Worm (Caenorhabditis elegans): ENCODE measurements around the gene sec-3.

Gene sec-3

DNA sequence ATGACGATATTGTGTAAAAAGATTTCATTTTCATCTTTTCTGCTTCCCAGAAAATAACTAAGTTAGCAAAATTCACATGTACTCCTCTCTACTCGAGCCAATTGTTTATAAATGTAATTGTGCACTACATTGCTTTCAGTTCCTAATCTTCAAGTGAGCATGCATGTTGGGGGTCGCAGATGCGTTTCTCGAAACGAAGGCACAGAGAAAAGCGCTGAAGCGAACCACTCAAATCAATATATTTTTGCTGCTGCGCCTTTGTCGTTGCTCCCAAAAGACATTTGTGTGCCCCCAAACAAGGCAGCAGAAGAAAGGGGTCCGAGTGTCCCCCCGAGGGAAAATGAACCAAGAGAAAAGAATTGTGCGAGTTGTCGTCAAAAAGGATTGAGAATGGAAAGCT, 26.6 kb upstream of the sec-3 start (continued):
- TF ChIP-seq duxl-1 (tag; optimal IDR thresholded peaks at IDR 0.05; ENCODE audit: poor library complexity), result no peak
- no peak for TF ChIP-seq nhr-10 (tag; optimal IDR thresholded peaks at IDR 0.05)
- TF ChIP-seq T20F7.1 (GFP tag; optimal IDR thresholded peaks at IDR 0.05), result no peak
- TF ChIP-seq hmg-1.1 (GFP tag; IDR thresholded peaks at IDR 0.05), result peak; percentile 67
- TF ChIP-seq daf-8 (GFP tag; IDR thresholded peaks at IDR 0.05), result no peak
- TF ChIP-seq arid-1 (GFP tag; conservative IDR thresholded peaks at IDR 0.05), result no peak
- TF ChIP-seq zfp-2 (tag; optimal IDR thresholded peaks at IDR 0.05), result no peak

DNA sequence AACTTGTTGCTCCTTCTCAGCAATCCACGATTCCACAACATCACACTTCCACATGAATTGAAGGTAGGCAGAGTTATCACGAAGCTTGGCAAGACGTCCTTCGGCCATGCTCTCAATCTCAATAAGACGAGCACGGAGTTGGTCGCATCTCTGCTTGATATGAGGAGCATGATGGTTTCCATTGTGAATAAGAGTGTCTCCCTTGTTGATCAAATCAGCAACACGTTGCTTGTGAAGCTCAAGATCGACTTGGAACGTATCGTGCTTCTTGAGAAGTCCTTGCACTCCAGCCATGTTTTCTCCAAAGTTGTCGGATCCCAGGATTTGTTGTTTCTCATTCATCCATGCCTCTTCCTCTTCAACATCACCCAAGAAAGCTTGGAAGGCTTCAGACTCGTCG, 20.0 kb upstream of the sec-3 start:
- TF ChIP-seq cey-2 (tag; optimal IDR thresholded peaks at IDR 0.05; ENCODE audit: borderline replicate concordance, insufficient read depth) (no peak), F37D6.2 (tag; optimal IDR thresholded peaks at IDR 0.05) (no peak), F10B5.3 (tag; optimal IDR thresholded peaks at IDR 0.05) (no peak), mdl-1 (tag; optimal IDR thresholded peaks at IDR 0.05) (no peak), hlh-11 (tag; optimal IDR thresholded peaks at IDR 0.05) (no peak), nhr-41 (GFP tag; IDR thresholded peaks at IDR 0.05) (no peak), unc-62 (GFP tag; optimal IDR thresholded peaks at IDR 0.05 in 1 of 2) (peak in 1 of 2 experiments; percentile 94), unc-62 (tag; optimal IDR thresholded peaks at IDR 0.05) (no peak)

DNA sequence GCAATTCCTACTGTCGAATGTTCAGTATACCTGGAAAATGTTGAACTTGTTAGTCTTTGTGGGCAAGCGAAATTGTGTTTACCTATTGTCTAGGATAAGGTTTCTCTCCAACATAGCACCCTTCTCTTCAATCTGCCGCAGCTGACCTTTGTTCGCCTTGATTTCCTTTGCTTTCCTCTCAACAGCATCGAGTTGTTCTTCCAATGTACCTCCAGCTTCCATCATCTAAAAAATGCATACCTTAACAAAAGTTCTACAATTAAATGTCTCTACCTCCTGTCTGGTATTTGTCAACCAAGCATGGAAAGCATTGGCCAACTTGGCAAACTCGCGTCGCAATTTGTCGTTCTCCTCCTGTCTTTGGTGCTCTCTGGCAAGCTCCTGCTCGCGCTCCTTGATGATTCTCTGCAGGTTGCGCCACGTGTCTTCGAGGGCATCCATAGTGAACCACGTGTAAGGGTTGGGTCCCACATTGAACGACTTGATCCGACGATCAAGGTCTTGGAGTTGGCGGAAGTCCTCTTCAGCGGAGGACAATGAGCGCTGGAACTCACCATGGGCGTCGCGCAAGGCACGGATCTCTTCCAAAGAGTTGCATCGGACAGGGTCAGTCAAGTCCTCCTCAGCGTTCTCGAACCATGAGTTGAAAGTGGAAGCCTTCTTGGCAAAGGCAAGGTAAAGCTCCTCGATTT, 19.1 kb upstream of the sec-3 start:
- TF ChIP-seq ceh-82 (tag; optimal IDR thresholded peaks at IDR 0.05) (no peak), lin-38 (GFP tag; IDR thresholded peaks at IDR 0.05) (no peak), nhr-76 (tag; optimal IDR thresholded peaks at IDR 0.05) (no peak), unc-62 (GFP tag; optimal IDR thresholded peaks at IDR 0.05 in 1 of 2) (peak in 1 of 2 experiments; percentile 94), unc-62 (tag; optimal IDR thresholded peaks at IDR 0.05) (no peak), dpl-1 (GFP tag; optimal IDR thresholded peaks at IDR 0.05) (no peak), set-16 (GFP tag; IDR thresholded peaks at IDR 0.05) (peak; percentile 55), R02D3.7 (tag; optimal IDR thresholded peaks at IDR 0.05) (no peak), zag-1 (tag; optimal IDR thresholded peaks at IDR 0.05) (no peak), dmd-8 (GFP tag; IDR thresholded peaks at IDR 0.05) (no peak), ctbp-1 (GFP tag; IDR thresholded peaks at IDR 0.05) (no peak), pha-4 (GFP tag; IDR thresholded peaks at IDR 0.05) (no peak), pha-4 (tag; optimal IDR thresholded peaks at IDR 0.05) (no peak)

DNA sequence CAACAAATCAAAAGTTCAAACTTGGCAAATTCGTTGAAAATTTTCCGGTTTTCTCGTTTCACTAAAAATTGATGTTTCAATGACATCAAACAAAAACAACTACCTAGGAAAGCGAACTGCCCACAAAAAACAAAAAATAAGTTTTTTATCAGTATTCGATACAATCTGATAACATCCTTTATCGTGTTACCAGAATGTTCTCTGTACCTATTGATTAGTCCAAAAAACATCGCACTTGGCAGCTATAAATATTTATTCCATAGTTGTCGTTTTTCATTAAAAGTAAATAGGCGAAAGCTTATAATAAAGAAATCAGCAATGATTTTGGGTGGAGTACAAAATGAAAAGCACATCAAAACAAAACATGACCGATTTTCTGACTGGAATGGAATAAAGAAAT, 17.6 kb upstream of the sec-3 start:
- peak; percentile 13 for TF ChIP-seq nhr-77 (tag; optimal IDR thresholded peaks at IDR 0.05)
- no peak for TF ChIP-seq daf-19 (GFP tag; conservative IDR thresholded peaks at IDR 0.05)
- peak; percentile 76 for TF ChIP-seq php-3 (GFP tag; IDR thresholded peaks at IDR 0.05)
- TF ChIP-seq nhr-102 (tag; optimal IDR thresholded peaks at IDR 0.05), result peak; percentile 66
- TF ChIP-seq rbr-2 (tag; optimal IDR thresholded peaks at IDR 0.05), result no peak
- TF ChIP-seq dve-1 (tag; optimal IDR thresholded peaks at IDR 0.05; ENCODE audit: insufficient read depth), result peak; percentile 88
- no peak for TF ChIP-seq lin-15B (tag; optimal IDR thresholded peaks at IDR 0.05)
- peak; percentile 66 for TF ChIP-seq mep-1 (tag; optimal IDR thresholded peaks at IDR 0.05)
- TF ChIP-seq hlh-11 (tag; optimal IDR thresholded peaks at IDR 0.05), result peak; percentile 77
- peak; percentile 74 for TF ChIP-seq nhr-28 (tag; optimal IDR thresholded peaks at IDR 0.05)
- TF ChIP-seq lin-1 (GFP tag; IDR thresholded peaks at IDR 0.05), result 0 out of 2 replicates have a peak, but pooled peaks have one; percentile 26
- TF ChIP-seq lim-7 (GFP tag; IDR thresholded peaks at IDR 0.05), result no peak
- TF ChIP-seq pha-4 (GFP tag; IDR thresholded peaks at IDR 0.05), result 0 out of 2 replicates have a peak, but pooled peaks have one; percentile 24
- TF ChIP-seq pha-4 (tag; optimal IDR thresholded peaks at IDR 0.05), result no peak
- TF ChIP-seq saeg-2 (GFP tag; IDR thresholded peaks at IDR 0.05), result 0 out of 2 replicates have a peak, but pooled peaks have one; percentile 30
- TF ChIP-seq ZK546.5 (tag; optimal IDR thresholded peaks at IDR 0.05), result no peak
- no peak for TF ChIP-seq fkh-10 (GFP tag; optimal IDR thresholded peaks at IDR 0.05)
- no peak for TF ChIP-seq snpc-1.2 (GFP tag; IDR thresholded peaks at IDR 0.05)
- no peak for TF ChIP-seq sdz-12 (GFP tag; optimal IDR thresholded peaks at IDR 0.05)
- peak; percentile 72 for TF ChIP-seq tra-1 (GFP tag; IDR thresholded peaks at IDR 0.05)
- no peak for TF ChIP-seq zip-11 (GFP tag; IDR thresholded peaks at IDR 0.05)
- TF ChIP-seq Y5F2A.4 (GFP tag; optimal IDR thresholded peaks at IDR 0.05), result no peak
- no peak for TF ChIP-seq hif-1 (tag; optimal IDR thresholded peaks at IDR 0.05)

Measured in whole organism, L4 larva.